ENCODE assay signal across 1 fruit fly cellular context in genomic region chrX:6985182-6985851, dm6.
TF ChIP-seq lines count a peak whose summit lies in the region.

No protein-coding gene starts in this region.

TF ChIP-seq in whole organism, embryonic, 481 proteins besides CTCF, POLR2A, EP300 and RAD21 (continued from another document and continues in another):
- TF ChIP-seq Awh (GFP tag; IDR thresholded peaks at IDR 0.05; lab: Robert Waterston, UW): peak; percentile 80
- peak; percentile 20 for TF ChIP-seq ab (GFP tag; optimal IDR thresholded peaks at IDR 0.05; lab: Kevin White, UChicago)
- peak; percentile 68 for TF ChIP-seq Mad (GFP tag; optimal IDR thresholded peaks at IDR 0.05; lab: Kevin White, UChicago)
- peak; percentile 50 for TF ChIP-seq D (optimal IDR thresholded peaks at IDR 0.05; lab: Kevin White, UChicago)
- TF ChIP-seq D (GFP tag; optimal IDR thresholded peaks at IDR 0.05; lab: Kevin White, UChicago): peak; percentile 79
- TF ChIP-seq lilli (GFP tag; optimal IDR thresholded peaks at IDR 0.05; lab: Kevin White, UChicago): peak; percentile 83
- peak; percentile 65 for TF ChIP-seq btn (GFP tag; optimal IDR thresholded peaks at IDR 0.05; lab: Kevin White, UChicago)
- TF ChIP-seq CG3281 (GFP tag; optimal IDR thresholded peaks at IDR 0.05; lab: Kevin White, UChicago): peak; percentile 42
- peak; percentile 37 for TF ChIP-seq CG3065 (GFP tag; optimal IDR thresholded peaks at IDR 0.05; lab: Kevin White, UChicago)
- peak; percentile 75 for TF ChIP-seq bcd (GFP tag; optimal IDR thresholded peaks at IDR 0.05; lab: Kevin White, UChicago)
- peak; percentile 33 for TF ChIP-seq abd-A (tag; optimal IDR thresholded peaks at IDR 0.05; lab: Kevin White, UChicago)
- TF ChIP-seq HLH3B (GFP tag; IDR thresholded peaks at IDR 0.05; lab: Robert Waterston, UW): peak; percentile 74
- TF ChIP-seq wek (GFP tag; optimal IDR thresholded peaks at IDR 0.05; lab: Kevin White, UChicago): no peak
- peak; percentile 44 for TF ChIP-seq Fer3 (tag; optimal IDR thresholded peaks at IDR 0.05; lab: Kevin White, UChicago)
- TF ChIP-seq gro (GFP tag; optimal IDR thresholded peaks at IDR 0.05; lab: Kevin White, UChicago): peak; percentile 68
- TF ChIP-seq CG33213 (GFP tag; optimal IDR thresholded peaks at IDR 0.05; lab: Kevin White, UChicago): peak; percentile 61
- peak; percentile 6 for TF ChIP-seq cato (GFP tag; optimal IDR thresholded peaks at IDR 0.05; lab: Kevin White, UChicago; ENCODE audit: borderline replicate concordance)
- no peak for TF ChIP-seq MESR4 (GFP tag; optimal IDR thresholded peaks at IDR 0.05; lab: Kevin White, UChicago)
- peak; percentile 79 for TF ChIP-seq CG1602 (GFP tag; optimal IDR thresholded peaks at IDR 0.05; lab: Kevin White, UChicago)
- TF ChIP-seq Hmx (GFP tag; optimal IDR thresholded peaks at IDR 0.05; lab: Kevin White, UChicago): peak; percentile 36
- peak; percentile 94 for TF ChIP-seq Med (GFP tag; lab: Kevin White, UChicago)
- TF ChIP-seq kni (GFP tag; optimal IDR thresholded peaks at IDR 0.05; lab: Kevin White, UChicago): peak; percentile 89
- TF ChIP-seq Nf-YB (GFP tag; optimal IDR thresholded peaks at IDR 0.05; lab: Kevin White, UChicago): peak; percentile 59
- TF ChIP-seq pum (GFP tag; optimal IDR thresholded peaks at IDR 0.05; lab: Kevin White, UChicago): peak; percentile 77
- TF ChIP-seq CG5245 (GFP tag; optimal IDR thresholded peaks at IDR 0.05; lab: Kevin White, UChicago): peak; percentile 76
- TF ChIP-seq CG15601 (tag; optimal IDR thresholded peaks at IDR 0.05; lab: Kevin White, UChicago): peak; percentile 88
- TF ChIP-seq otp (GFP tag; IDR thresholded peaks at IDR 0.05; lab: Robert Waterston, UW): peak; percentile 85
- TF ChIP-seq CG11093 (GFP tag; IDR thresholded peaks at IDR 0.05; lab: Robert Waterston, UW): peak; percentile 65
- TF ChIP-seq CG7987 (GFP tag; optimal IDR thresholded peaks at IDR 0.05; lab: Kevin White, UChicago): no peak
- peak; percentile 80 for TF ChIP-seq bab2 (GFP tag; optimal IDR thresholded peaks at IDR 0.05; lab: Kevin White, UChicago)
- peak; percentile 74 for TF ChIP-seq CG10431 (GFP tag; optimal IDR thresholded peaks at IDR 0.05; lab: Kevin White, UChicago)
- TF ChIP-seq Optix (GFP tag; IDR thresholded peaks at IDR 0.05; lab: Robert Waterston, UW): peak; percentile 57; the same call in 2 of the 3 replicates
- peak; percentile 76 for TF ChIP-seq CG12236 (GFP tag; optimal IDR thresholded peaks at IDR 0.05; lab: Kevin White, UChicago)
- no peak for TF ChIP-seq Doc2 (GFP tag; IDR thresholded peaks at IDR 0.05; lab: Robert Waterston, UW)
- peak; percentile 7 for TF ChIP-seq HmgZ (tag; optimal IDR thresholded peaks at IDR 0.05; lab: Kevin White, UChicago)
- TF ChIP-seq CG6654 (GFP tag; optimal IDR thresholded peaks at IDR 0.05; lab: Kevin White, UChicago): peak; percentile 55
- peak; percentile 53 for TF ChIP-seq E2f2 (GFP tag; IDR thresholded peaks at IDR 0.05; lab: Robert Waterston, UW)
- no peak for TF ChIP-seq Dip2 (GFP tag; IDR thresholded peaks at IDR 0.05; lab: Robert Waterston, UW)
- peak; percentile 82 for TF ChIP-seq CG1529 (GFP tag; optimal IDR thresholded peaks at IDR 0.05; lab: Kevin White, UChicago)
- TF ChIP-seq fd3F (GFP tag; optimal IDR thresholded peaks at IDR 0.05; lab: Kevin White, UChicago): no peak
- TF ChIP-seq CG17361 (GFP tag; IDR thresholded peaks at IDR 0.05; lab: Robert Waterston, UW): peak; percentile 80
- TF ChIP-seq dpn (GFP tag; optimal IDR thresholded peaks at IDR 0.05; lab: Kevin White, UChicago): peak; percentile 64 to 82
- peak; percentile 38; the same call in 1 of the 2 replicates for TF ChIP-seq onecut (GFP tag; IDR thresholded peaks at IDR 0.05; lab: Robert Waterston, UW)
- TF ChIP-seq CG9727 (GFP tag; optimal IDR thresholded peaks at IDR 0.05; lab: Kevin White, UChicago): peak; percentile 83
- peak; percentile 80 for TF ChIP-seq Camta (GFP tag; optimal IDR thresholded peaks at IDR 0.05; lab: Kevin White, UChicago)
- no peak for TF ChIP-seq ftz-f1 (GFP tag; optimal IDR thresholded peaks at IDR 0.05; lab: Kevin White, UChicago)
- peak; percentile 47 for TF ChIP-seq CG10147 (GFP tag; optimal IDR thresholded peaks at IDR 0.05; lab: Kevin White, UChicago)
- TF ChIP-seq CG43689 (GFP tag; IDR thresholded peaks at IDR 0.05; lab: Robert Waterston, UW): 0 out of 2 replicates have a peak, but pooled peaks have one; percentile 7
- TF ChIP-seq Hand (GFP tag; optimal IDR thresholded peaks at IDR 0.05; lab: Kevin White, UChicago): peak; percentile 7
- no peak; the same call in 1 of the 2 replicates for TF ChIP-seq dan (GFP tag; IDR thresholded peaks at IDR 0.05; lab: Robert Waterston, UW)
- peak; percentile 32 for TF ChIP-seq nom (GFP tag; optimal IDR thresholded peaks at IDR 0.05; lab: Kevin White, UChicago)
- TF ChIP-seq CG2116 (GFP tag; optimal IDR thresholded peaks at IDR 0.05; lab: Kevin White, UChicago): peak; percentile 22
- TF ChIP-seq CG7928 (GFP tag; optimal IDR thresholded peaks at IDR 0.05; lab: Kevin White, UChicago): no peak
- no peak for TF ChIP-seq lov (optimal IDR thresholded peaks at IDR 0.05; lab: Kevin White, UChicago)
- TF ChIP-seq lov (GFP tag; IDR thresholded peaks at IDR 0.05; lab: Robert Waterston, UW): peak; percentile 79; the same call in 2 of the 3 replicates
- TF ChIP-seq Meics (GFP tag; optimal IDR thresholded peaks at IDR 0.05; lab: Kevin White, UChicago): peak; percentile 14
- no peak for TF ChIP-seq Lpt (GFP tag; optimal IDR thresholded peaks at IDR 0.05; lab: Kevin White, UChicago)
- TF ChIP-seq exex (tag; optimal IDR thresholded peaks at IDR 0.05; lab: Kevin White, UChicago): peak; percentile 12
- no peak for TF ChIP-seq Sin3A (optimal IDR thresholded peaks at IDR 0.05; lab: Kevin White, UChicago)
- TF ChIP-seq CG2678 (tag; optimal IDR thresholded peaks at IDR 0.05; lab: Kevin White, UChicago): peak; percentile 86
- TF ChIP-seq ind (GFP tag; optimal IDR thresholded peaks at IDR 0.05; lab: Kevin White, UChicago): peak; percentile 64
- peak; percentile 1 for TF ChIP-seq pzg (GFP tag; optimal IDR thresholded peaks at IDR 0.05; lab: Kevin White, UChicago)
- TF ChIP-seq CG7556 (GFP tag; optimal IDR thresholded peaks at IDR 0.05; lab: Kevin White, UChicago): peak; percentile 79
- peak; percentile 72 for TF ChIP-seq Asciz (GFP tag; optimal IDR thresholded peaks at IDR 0.05; lab: Kevin White, UChicago)
- no peak for TF ChIP-seq pita (GFP tag; optimal IDR thresholded peaks at IDR 0.05; lab: Kevin White, UChicago)
- peak; percentile 50 for TF ChIP-seq kah (GFP tag; optimal IDR thresholded peaks at IDR 0.05; lab: Kevin White, UChicago)
- no peak for TF ChIP-seq CG16779 (GFP tag; IDR thresholded peaks at IDR 0.05; lab: Robert Waterston, UW)
- no peak for TF ChIP-seq CG10565 (GFP tag; optimal IDR thresholded peaks at IDR 0.05; lab: Kevin White, UChicago)
- TF ChIP-seq CG11696 (GFP tag; IDR thresholded peaks at IDR 0.05; lab: Robert Waterston, UW): no peak
- no peak for TF ChIP-seq bigmax (GFP tag; optimal IDR thresholded peaks at IDR 0.05; lab: Kevin White, UChicago)
- TF ChIP-seq Spps (tag; optimal IDR thresholded peaks at IDR 0.05; lab: Kevin White, UChicago): peak; percentile 79
- TF ChIP-seq CG15011 (GFP tag; optimal IDR thresholded peaks at IDR 0.05; lab: Kevin White, UChicago): peak; percentile 42
- peak; percentile 48 for TF ChIP-seq repo (GFP tag; optimal IDR thresholded peaks at IDR 0.05; lab: Kevin White, UChicago)
- peak; percentile 86 for TF ChIP-seq bbx (GFP tag; IDR thresholded peaks at IDR 0.05; lab: Robert Waterston, UW; ENCODE audit: partially characterized antibody)
- TF ChIP-seq CG34376 (GFP tag; optimal IDR thresholded peaks at IDR 0.05; lab: Kevin White, UChicago): no peak
- peak; percentile 72 for TF ChIP-seq CG18599 (GFP tag; optimal IDR thresholded peaks at IDR 0.05; lab: Kevin White, UChicago)
- peak; percentile 74 for TF ChIP-seq CG7786 (GFP tag; optimal IDR thresholded peaks at IDR 0.05; lab: Kevin White, UChicago)
- TF ChIP-seq CG10321 (GFP tag; IDR thresholded peaks at IDR 0.05; lab: Robert Waterston, UW): no peak
- peak; percentile 91 for TF ChIP-seq CG10979 (tag; optimal IDR thresholded peaks at IDR 0.05; lab: Kevin White, UChicago)
- peak; percentile 64 for TF ChIP-seq lmd (GFP tag; IDR thresholded peaks at IDR 0.05; lab: Robert Waterston, UW)
- TF ChIP-seq sr (GFP tag; IDR thresholded peaks at IDR 0.05; lab: Robert Waterston, UW): no peak
- TF ChIP-seq tgo (GFP tag; IDR thresholded peaks at IDR 0.05; lab: Robert Waterston, UW): peak; percentile 71
- TF ChIP-seq CG17912 (GFP tag; optimal IDR thresholded peaks at IDR 0.05; lab: Kevin White, UChicago): no peak
- peak; percentile 41 for TF ChIP-seq TFAM (GFP tag; optimal IDR thresholded peaks at IDR 0.05; lab: Kevin White, UChicago)
- TF ChIP-seq CG17568 (GFP tag; optimal IDR thresholded peaks at IDR 0.05; lab: Kevin White, UChicago): peak; percentile 67
- no peak for TF ChIP-seq schlank (tag; optimal IDR thresholded peaks at IDR 0.05; lab: Kevin White, UChicago)
- TF ChIP-seq NC2β (GFP tag; optimal IDR thresholded peaks at IDR 0.05; lab: Kevin White, UChicago): peak; percentile 88
- peak; percentile 49 for TF ChIP-seq cwo (GFP tag; optimal IDR thresholded peaks at IDR 0.05; lab: Kevin White, UChicago)
- TF ChIP-seq CG9817 (tag; optimal IDR thresholded peaks at IDR 0.05; lab: Kevin White, UChicago): peak; percentile 42
- TF ChIP-seq ap (GFP tag; IDR thresholded peaks at IDR 0.05; lab: Robert Waterston, UW): 0 out of 2 replicates have a peak, but pooled peaks have one; percentile 24
- peak; percentile 69 for TF ChIP-seq ERR (GFP tag; optimal IDR thresholded peaks at IDR 0.05; lab: Kevin White, UChicago)
- no peak for TF ChIP-seq rib (GFP tag; IDR thresholded peaks at IDR 0.05; lab: Robert Waterston, UW)
- TF ChIP-seq Tbp (GFP tag; optimal IDR thresholded peaks at IDR 0.05; lab: Kevin White, UChicago): no peak
- TF ChIP-seq Sox102F (GFP tag; optimal IDR thresholded peaks at IDR 0.05; lab: Kevin White, UChicago): peak; percentile 77
- peak; percentile 40 for TF ChIP-seq HHEX (GFP tag; optimal IDR thresholded peaks at IDR 0.05; lab: Kevin White, UChicago)
- peak; percentile 40; the same call in 1 of the 2 replicates for TF ChIP-seq wdn (GFP tag; IDR thresholded peaks at IDR 0.05; lab: Robert Waterston, UW)
- peak; percentile 67 for TF ChIP-seq CG12155 (GFP tag; optimal IDR thresholded peaks at IDR 0.05; lab: Kevin White, UChicago)
- TF ChIP-seq chm (GFP tag; IDR thresholded peaks at IDR 0.05; lab: Robert Waterston, UW): peak; percentile 80; the same call in 1 of the 2 replicates
- TF ChIP-seq Sox100B (GFP tag; optimal IDR thresholded peaks at IDR 0.05; lab: Kevin White, UChicago): peak; percentile 71
- peak; percentile 4 for TF ChIP-seq CG15514 (GFP tag; optimal IDR thresholded peaks at IDR 0.05; lab: Kevin White, UChicago)
- TF ChIP-seq H2.0 (GFP tag; IDR thresholded peaks at IDR 0.05; lab: Robert Waterston, UW): peak; percentile 66
- TF ChIP-seq chif (GFP tag; optimal IDR thresholded peaks at IDR 0.05; lab: Kevin White, UChicago): peak; percentile 81 to 90
- TF ChIP-seq CG30403 (GFP tag; optimal IDR thresholded peaks at IDR 0.05; lab: Kevin White, UChicago): peak; percentile 81
- peak; percentile 90 for TF ChIP-seq nmo (GFP tag; optimal IDR thresholded peaks at IDR 0.05; lab: Kevin White, UChicago)
- peak; percentile 75; the same call in 2 of the 3 replicates for TF ChIP-seq H15 (GFP tag; IDR thresholded peaks at IDR 0.05; lab: Robert Waterston, UW)
- no peak for TF ChIP-seq CG8281 (tag; optimal IDR thresholded peaks at IDR 0.05; lab: Kevin White, UChicago)
- TF ChIP-seq CG8765 (GFP tag; IDR thresholded peaks at IDR 0.05; lab: Robert Waterston, UW): peak; percentile 53; the same call in 1 of the 2 replicates
- TF ChIP-seq ac (GFP tag; optimal IDR thresholded peaks at IDR 0.05; lab: Kevin White, UChicago): no peak
- TF ChIP-seq HLH54F (GFP tag; optimal IDR thresholded peaks at IDR 0.05; lab: Kevin White, UChicago): peak; percentile 40
- TF ChIP-seq klu (GFP tag; IDR thresholded peaks at IDR 0.05; lab: Robert Waterston, UW): no peak
- no peak for TF ChIP-seq CG9797 (GFP tag; optimal IDR thresholded peaks at IDR 0.05; lab: Kevin White, UChicago)
- peak; percentile 47 for TF ChIP-seq NK7.1 (GFP tag; optimal IDR thresholded peaks at IDR 0.05; lab: Kevin White, UChicago)
- no peak for TF ChIP-seq Fer2 (tag; optimal IDR thresholded peaks at IDR 0.05; lab: Kevin White, UChicago)
- TF ChIP-seq pros (GFP tag; optimal IDR thresholded peaks at IDR 0.05; lab: Kevin White, UChicago): peak; percentile 20
- TF ChIP-seq CG10274 (GFP tag; optimal IDR thresholded peaks at IDR 0.05; lab: Kevin White, UChicago): peak; percentile 46
- TF ChIP-seq zfh1 (GFP tag; IDR thresholded peaks at IDR 0.05; lab: Robert Waterston, UW): peak; percentile 85
- no peak for TF ChIP-seq GATAe (GFP tag; conservative IDR thresholded peaks at IDR 0.05; lab: Robert Waterston, UW)
- no peak for TF ChIP-seq NFAT (GFP tag; IDR thresholded peaks at IDR 0.05; lab: Robert Waterston, UW)
- TF ChIP-seq grau (tag; optimal IDR thresholded peaks at IDR 0.05; lab: Kevin White, UChicago): peak; percentile 81
- TF ChIP-seq CG12744 (GFP tag; optimal IDR thresholded peaks at IDR 0.05; lab: Kevin White, UChicago): peak; percentile 52
- peak; percentile 54 for TF ChIP-seq CG9609 (GFP tag; optimal IDR thresholded peaks at IDR 0.05; lab: Kevin White, UChicago)
- TF ChIP-seq CG18262 (tag; optimal IDR thresholded peaks at IDR 0.05; lab: Kevin White, UChicago): peak; percentile 92
- peak; percentile 73 for TF ChIP-seq CG1024 (GFP tag; IDR thresholded peaks at IDR 0.05; lab: Robert Waterston, UW)
- TF ChIP-seq twi (tag; optimal IDR thresholded peaks at IDR 0.05; lab: Kevin White, UChicago): peak; percentile 74
- peak; percentile 18 for TF ChIP-seq Dp (GFP tag; optimal IDR thresholded peaks at IDR 0.05; lab: Kevin White, UChicago)
- TF ChIP-seq Rfx (GFP tag; IDR thresholded peaks at IDR 0.05; lab: Robert Waterston, UW): peak; percentile 28
- TF ChIP-seq CG4282 (GFP tag; optimal IDR thresholded peaks at IDR 0.05; lab: Kevin White, UChicago): no peak
- peak; percentile 68 for TF ChIP-seq CG8944 (GFP tag; optimal IDR thresholded peaks at IDR 0.05; lab: Kevin White, UChicago)
- no peak for TF ChIP-seq h (optimal IDR thresholded peaks at IDR 0.05; lab: Kevin White, UChicago)
- no peak for TF ChIP-seq Taf1 (GFP tag; IDR thresholded peaks at IDR 0.05; lab: Robert Waterston, UW)
- peak; percentile 19 for TF ChIP-seq CG13123 (GFP tag; optimal IDR thresholded peaks at IDR 0.05; lab: Kevin White, UChicago)
- peak; percentile 81 for TF ChIP-seq CG8089 (GFP tag; optimal IDR thresholded peaks at IDR 0.05; lab: Kevin White, UChicago)
